Worm (Caenorhabditis elegans): ENCODE measurements around the gene chca-1.

DNA sequence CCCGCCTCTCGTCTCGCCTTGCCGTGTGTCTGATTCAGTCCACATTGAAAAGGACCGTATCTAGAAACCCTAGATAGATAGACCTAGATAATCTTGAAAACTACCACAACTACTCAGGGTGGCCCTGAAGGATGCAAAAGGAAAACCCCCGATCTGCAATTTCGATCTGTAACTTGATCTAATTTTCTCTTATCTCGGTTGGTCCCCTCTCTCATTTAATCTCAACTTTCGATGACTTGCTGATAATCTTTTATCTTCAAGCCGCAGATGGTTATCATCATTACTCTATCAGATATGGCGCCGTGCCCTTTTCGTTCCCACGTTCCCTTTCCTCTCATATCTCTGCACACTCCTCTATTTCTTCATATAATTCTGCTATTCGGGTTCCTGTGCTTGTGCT, 35.7 kb upstream of the chca-1 start:
- TF ChIP-seq sptf-1 (tag; optimal IDR thresholded peaks at IDR 0.05) (no peak), elt-3 (tag; optimal IDR thresholded peaks at IDR 0.05) (no peak), nhr-237 (tag; optimal IDR thresholded peaks at IDR 0.05) (no peak), snpc-4 (tag; optimal IDR thresholded peaks at IDR 0.05) (no peak), ztf-11 (tag; optimal IDR thresholded peaks at IDR 0.05) (no peak), lin-13 (tag; optimal IDR thresholded peaks at IDR 0.05) (no peak), nhr-28 (tag; optimal IDR thresholded peaks at IDR 0.05) (no peak), nhr-12 (tag; optimal IDR thresholded peaks at IDR 0.05) (no peak), lsy-2 (tag; optimal IDR thresholded peaks at IDR 0.05) (no peak), ces-1 (GFP tag; optimal IDR thresholded peaks at IDR 0.05) (no peak), pha-4 (tag; optimal IDR thresholded peaks at IDR 0.05) (no peak), unc-120 (tag; optimal IDR thresholded peaks at IDR 0.05; ENCODE audit: poor library complexity, severe bottlenecking) (no peak)
